Fruit fly (Drosophila melanogaster): ENCODE data around the gene Cds.

DNA sequence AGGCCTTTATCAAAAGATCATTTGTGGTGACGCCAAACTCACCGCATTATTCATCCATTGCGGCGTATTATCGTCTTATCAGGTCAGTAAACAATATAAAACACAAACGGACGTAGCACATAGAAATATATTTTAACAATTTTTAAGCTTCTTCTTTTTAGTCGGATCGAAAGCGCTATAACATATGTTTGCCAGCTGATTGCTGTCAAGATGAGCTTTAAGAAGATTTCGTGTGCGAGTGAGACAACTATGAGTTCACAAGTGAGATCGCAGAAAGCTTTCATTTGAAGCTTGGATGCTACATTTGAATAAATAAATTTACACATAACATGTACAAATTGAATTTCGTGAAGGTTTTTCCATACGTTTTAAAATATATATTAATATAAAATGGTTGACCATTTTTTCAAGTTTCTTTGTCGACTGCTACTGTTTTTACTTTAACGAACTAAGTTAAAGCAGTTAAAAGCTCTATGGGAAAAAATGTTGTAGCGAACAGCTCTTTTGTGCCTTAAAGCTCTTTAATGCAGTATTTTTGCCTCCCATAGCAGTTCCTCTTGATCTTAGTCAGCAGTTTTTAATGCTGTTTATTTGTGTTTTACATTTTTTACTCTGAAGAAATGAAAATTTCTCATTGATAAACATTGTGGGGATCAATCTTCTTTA, 31.3 kb downstream of the Cds start, which contains the start of gene CG42445:
- TF ChIP-seq CG14711 (tag; optimal IDR thresholded peaks at IDR 0.05) (no peak), tj (GFP tag; optimal IDR thresholded peaks at IDR 0.05) (peak; percentile 99), toe (GFP tag; optimal IDR thresholded peaks at IDR 0.05) (no peak), ovo (GFP tag; optimal IDR thresholded peaks at IDR 0.05) (no peak), Clk (GFP tag; optimal IDR thresholded peaks at IDR 0.05) (no peak)
